Worm (Caenorhabditis elegans): ENCODE measurements around the gene idpc-1.

- TF ChIP-seq madf-3 (GFP tag; IDR thresholded peaks at IDR 0.05) (no peak), rpc-1 (optimal IDR thresholded peaks at IDR 0.05) (no peak), rpc-1 (tag; optimal IDR thresholded peaks at IDR 0.05) (no peak)
Observed at ce11 chrIII:11467631-11468481, 40.9 kb downstream of the idpc-1 start.
